Fruit fly (Drosophila melanogaster) whole organism, embryonic: ENCODE data around the gene CG43658.

ENCODE experiments used
- Adf1 ChIP-seq: fragments of 200-800 bp; sonication (Bioruptor generic); IDR thresholded peaks from 2 replicates; pipeline ENCODE4 v1.3.6; 2022; ENCODE audit warnings: missing biosample characterization, missing genetic modification characterization
- Blimp-1 ChIP-seq: fragments of 200-800 bp; sonication (Bioruptor generic); optimal IDR thresholded peaks from 3 replicates; lab custom pipeline; 2018; ENCODE audit warnings: missing biosample characterization, missing genetic modification characterization, mild to moderate bottlenecking, moderate library complexity, missing genetic modification reagents
- CG10979 ChIP-seq: fragments of 200-800 bp; sonication (Bioruptor generic); optimal IDR thresholded peaks from 2 replicates; lab custom pipeline; 2018; ENCODE audit warnings: missing biosample characterization, mild to moderate bottlenecking, missing genetic modification characterization, moderate library complexity
- CG11398 ChIP-seq: fragments of 200-800 bp; sonication (Bioruptor generic); optimal IDR thresholded peaks from 2 replicates; lab custom pipeline; 2016; ENCODE audit warnings: missing biosample characterization, missing genetic modification characterization
- CG12071 ChIP-seq: fragments of 200-800 bp; sonication (Bioruptor generic); optimal IDR thresholded peaks from 3 replicates; lab custom pipeline; 2018; ENCODE audit warnings: missing biosample characterization, mild to moderate bottlenecking, missing genetic modification characterization
- CG12391 ChIP-seq: fragments of 200-800 bp; sonication (Bioruptor generic); optimal IDR thresholded peaks from 3 replicates; lab custom pipeline; 2018; ENCODE audit warnings: missing biosample characterization, mild to moderate bottlenecking, missing genetic modification characterization, moderate library complexity
- CG12744 ChIP-seq: fragments of 200-800 bp; sonication (Bioruptor generic); optimal IDR thresholded peaks from 2 replicates; lab custom pipeline; 2016; ENCODE audit warnings: missing biosample characterization, missing genetic modification characterization
- CG12769 ChIP-seq: fragments of 200-800 bp; sonication (Bioruptor generic); optimal IDR thresholded peaks from 2 replicates; lab custom pipeline; 2019; ENCODE audit warnings: missing biosample characterization, mild to moderate bottlenecking, missing genetic modification characterization, moderate library complexity
- CG14014 ChIP-seq: fragments of 200-800 bp; sonication (Bioruptor generic); IDR thresholded peaks from 2 replicates; pipeline ENCODE4 v1.3.6; 2022; ENCODE audit warnings: missing biosample characterization, missing genetic modification characterization
- CG15479 ChIP-seq: fragments of 200-800 bp; sonication (Bioruptor generic); optimal IDR thresholded peaks from 3 replicates; lab custom pipeline; 2019; ENCODE audit warnings: missing biosample characterization, mild to moderate bottlenecking, missing genetic modification characterization, moderate library complexity
- CG15601 ChIP-seq: fragments of 200-800 bp; sonication (Bioruptor generic); optimal IDR thresholded peaks from 3 replicates; lab custom pipeline; 2019; ENCODE audit warnings: missing biosample characterization, mild to moderate bottlenecking, missing genetic modification characterization, moderate library complexity
- CG1603 ChIP-seq: fragments of 200-800 bp; sonication (Bioruptor generic); optimal IDR thresholded peaks from 2 replicates; lab custom pipeline; 2019; ENCODE audit warnings: missing biosample characterization, mild to moderate bottlenecking, missing genetic modification characterization, moderate library complexity
- CG17829 ChIP-seq: fragments of 200-800 bp; optimal IDR thresholded peaks from 2 replicates; lab custom pipeline; 2019; ENCODE audit warnings: missing biosample characterization, mild to moderate bottlenecking, missing genetic modification characterization, moderate library complexity
- CG2116 ChIP-seq: fragments of 200-800 bp; sonication (Bioruptor generic); optimal IDR thresholded peaks from 3 replicates; lab custom pipeline; 2018; ENCODE audit warnings: missing biosample characterization, mild to moderate bottlenecking, missing genetic modification characterization
- CG2202 ChIP-seq: fragments of 200-800 bp; sonication (Bioruptor generic); optimal IDR thresholded peaks from 2 replicates; lab custom pipeline; 2018; ENCODE audit warnings: missing biosample characterization, mild to moderate bottlenecking, missing genetic modification characterization
- CG30020 ChIP-seq: fragments of 200-800 bp; optimal IDR thresholded peaks from 2 replicates; lab custom pipeline; 2019; ENCODE audit warnings: missing biosample characterization, mild to moderate bottlenecking, missing genetic modification characterization, moderate library complexity
- CG3726 ChIP-seq: fragments of 200-800 bp; sonication (Bioruptor generic); IDR thresholded peaks from 3 replicates; pipeline ENCODE4, ENCODE4 v1.3.6; 2022; ENCODE audit warnings: missing biosample characterization, missing genetic modification characterization
- CG4424 ChIP-seq: fragments of 200-800 bp; sonication (Bioruptor generic); optimal IDR thresholded peaks from 3 replicates; lab custom pipeline; 2016; ENCODE audit warnings: missing biosample characterization, missing genetic modification characterization
- CG4730 ChIP-seq: fragments of 200-800 bp; sonication (Bioruptor generic); IDR thresholded peaks from 2 replicates; pipeline ENCODE4 v1.3.6; 2022; ENCODE audit warnings: missing biosample characterization, missing genetic modification characterization
- CG6654 ChIP-seq: fragments of 200-800 bp; sonication (Bioruptor generic); optimal IDR thresholded peaks from 2 replicates; lab custom pipeline; 2017; ENCODE audit warnings: missing biosample characterization, mild to moderate bottlenecking, missing genetic modification characterization
- CG6791 ChIP-seq: fragments of 200-800 bp; sonication (Bioruptor generic); IDR thresholded peaks from 3 replicates; pipeline ENCODE4 v1.3.6; 2022; ENCODE audit warnings: missing biosample characterization, missing genetic modification characterization; ENCODE audit not compliant: partially characterized antibody
- CG7271 ChIP-seq: fragments of 200-800 bp; sonication (Bioruptor generic); optimal IDR thresholded peaks from 2 replicates; lab custom pipeline; 2018; ENCODE audit warnings: missing biosample characterization, mild to moderate bottlenecking, missing genetic modification characterization, moderate library complexity
- CoRest ChIP-seq: fragments of 200-800 bp; sonication (Bioruptor generic); optimal IDR thresholded peaks from 3 replicates; lab custom pipeline; 2018; ENCODE audit warnings: missing biosample characterization, mild to moderate bottlenecking, missing genetic modification characterization, moderate library complexity
- D19B ChIP-seq: fragments of 200-800 bp; sonication (Bioruptor generic); optimal IDR thresholded peaks from 2 replicates; lab custom pipeline; 2017; ENCODE audit warnings: missing biosample characterization, mild to moderate bottlenecking, missing genetic modification characterization
- Dip2 ChIP-seq: fragments of 200-800 bp; sonication (Bioruptor generic); IDR thresholded peaks from 2 replicates; pipeline ENCODE4 v1.3.6; 2022; ENCODE audit warnings: missing biosample characterization, missing genetic modification characterization
- H2.0 ChIP-seq: fragments of 200-800 bp; sonication (Bioruptor generic); IDR thresholded peaks from 2 replicates; pipeline ENCODE4 v1.3.6; 2022; ENCODE audit warnings: missing biosample characterization, missing genetic modification characterization
- HLH4C ChIP-seq: fragments of 200-800 bp; sonication (Bioruptor generic); IDR thresholded peaks from 3 replicates; pipeline ENCODE4 v1.3.6; 2022; ENCODE audit warnings: missing biosample characterization, missing genetic modification characterization; ENCODE audit not compliant: partially characterized antibody
- Hr78 ChIP-seq, 2 experiments: fragments of 200-800 bp in 1 of 2; fragments of >200 bp in 1 of 2; sonication (Bioruptor generic) in 1 of 2; optimal IDR thresholded peaks; 2 replicates each; lab custom pipeline; 2017 to 2019; ENCODE audit warnings: missing biosample characterization in 2 of 2, missing genetic modification characterization in 2 of 2, mild to moderate bottlenecking in 1 of 2, moderate library complexity in 1 of 2
- Hsf ChIP-seq: fragments of 200-800 bp; sonication (Bioruptor generic); optimal IDR thresholded peaks from 3 replicates; lab custom pipeline; 2016; ENCODE audit warnings: missing biosample characterization, missing genetic modification characterization
- Jarid2 ChIP-seq: fragments of 200-800 bp; sonication (Bioruptor generic); optimal IDR thresholded peaks from 3 replicates; lab custom pipeline; 2017; ENCODE audit warnings: mild to moderate bottlenecking, missing biosample characterization, missing genetic modification reagents, missing genetic modification characterization
- Sry-β ChIP-seq: fragments of 200-800 bp; sonication (Bioruptor generic); optimal IDR thresholded peaks from 2 replicates; lab custom pipeline; 2018; ENCODE audit warnings: missing biosample characterization, mild to moderate bottlenecking, missing genetic modification characterization, moderate library complexity
- Tbp ChIP-seq: fragments of >200 bp; optimal IDR thresholded peaks from 2 replicates; lab custom pipeline; 2018; ENCODE audit warnings: missing biosample characterization, missing genetic modification characterization
- ab ChIP-seq: fragments of 200-800 bp; sonication (Bioruptor generic); optimal IDR thresholded peaks from 2 replicates; lab custom pipeline; 2016; ENCODE audit warnings: missing biosample characterization, missing genetic modification characterization
- al ChIP-seq: fragments of 200-800 bp; sonication (Bioruptor generic); IDR thresholded peaks from 2 replicates; pipeline ENCODE4 v1.3.6; 2022; ENCODE audit warnings: missing biosample characterization, missing genetic modification characterization
- btn ChIP-seq: fragments of 200-800 bp; sonication (Bioruptor generic); optimal IDR thresholded peaks from 2 replicates; lab custom pipeline; 2016; ENCODE audit warnings: missing biosample characterization, missing genetic modification characterization
- cad ChIP-seq: fragments of >200 bp; optimal IDR thresholded peaks from 2 replicates; lab custom pipeline; 2017; ENCODE audit warnings: missing biosample characterization, missing genetic modification characterization
- dan ChIP-seq: fragments of 200-800 bp; sonication (Bioruptor generic); IDR thresholded peaks from 2 replicates; pipeline ENCODE4 v1.3.6; 2022; ENCODE audit warnings: missing biosample characterization, missing genetic modification characterization
- disco-r ChIP-seq: fragments of 200-800 bp; sonication (Bioruptor generic); optimal IDR thresholded peaks from 2 replicates; lab custom pipeline; 2016; ENCODE audit warnings: missing biosample characterization, missing genetic modification characterization
- dm ChIP-seq: fragments of 200-800 bp; sonication (Bioruptor generic); optimal IDR thresholded peaks from 3 replicates; lab custom pipeline; 2016; ENCODE audit warnings: missing biosample characterization, missing genetic modification characterization
- esg ChIP-seq: fragments of 200-800 bp; sonication (Bioruptor generic); conservative IDR thresholded peaks from 2 replicates; pipeline ENCODE4 v1.3.6; 2022; ENCODE audit warnings: missing biosample characterization, missing genetic modification characterization
- fd64A ChIP-seq: fragments of 200-800 bp; sonication (Bioruptor generic); optimal IDR thresholded peaks from 3 replicates; lab custom pipeline; 2018; ENCODE audit warnings: missing biosample characterization, mild to moderate bottlenecking, missing genetic modification characterization
- gce ChIP-seq: fragments of 200-800 bp; sonication (Bioruptor generic); IDR thresholded peaks from 3 replicates; pipeline ENCODE4 v1.3.6; 2022; ENCODE audit warnings: missing biosample characterization, missing genetic modification characterization
- grau ChIP-seq: fragments of 200-800 bp; optimal IDR thresholded peaks from 3 replicates; lab custom pipeline; 2019; ENCODE audit warnings: missing biosample characterization, mild to moderate bottlenecking, missing genetic modification characterization, moderate library complexity
- kni ChIP-seq: fragments of 200-800 bp; sonication (Bioruptor generic); optimal IDR thresholded peaks from 3 replicates; lab custom pipeline; 2017; ENCODE audit warnings: mild to moderate bottlenecking, missing biosample characterization, missing genetic modification reagents, missing genetic modification characterization
- knrl ChIP-seq: fragments of 200-800 bp; sonication (Bioruptor generic); IDR thresholded peaks from 3 replicates; pipeline ENCODE4 v1.3.6; 2022; ENCODE audit warnings: missing biosample characterization, missing genetic modification characterization; ENCODE audit not compliant: partially characterized antibody
- org-1 ChIP-seq: fragments of 200-800 bp; sonication (Bioruptor generic); optimal IDR thresholded peaks from 2 replicates; lab custom pipeline; 2017; ENCODE audit warnings: missing biosample characterization, missing genetic modification characterization
- stc ChIP-seq: fragments of 200-800 bp; sonication (Bioruptor generic); IDR thresholded peaks from 2 replicates; pipeline ENCODE4 v1.3.6; 2022; ENCODE audit warnings: missing biosample characterization, missing genetic modification characterization
- tio ChIP-seq: fragments of 200-800 bp; sonication (Bioruptor generic); optimal IDR thresholded peaks from 2 replicates; lab custom pipeline; 2017; ENCODE audit warnings: missing biosample characterization, missing genetic modification characterization, inconsistent platforms
- trh ChIP-seq: fragments of 200-800 bp; sonication (Bioruptor generic); optimal IDR thresholded peaks from 2 replicates; lab custom pipeline; 2016; ENCODE audit warnings: missing biosample characterization, missing genetic modification characterization
- wek ChIP-seq: fragments of 200-800 bp; sonication (Bioruptor generic); optimal IDR thresholded peaks from 3 replicates; lab custom pipeline; 2018; ENCODE audit warnings: missing biosample characterization, mild to moderate bottlenecking, missing genetic modification characterization, moderate library complexity

Gene CG43658

dm6 chrX:17581606-17582281 is 20.8 kb upstream of the CG43658 start (continued):
- no peak for TF ChIP-seq CG7271 (tag; lab: Kevin White, UChicago)
- peak; percentile 40 for TF ChIP-seq Blimp-1 (GFP tag; lab: Kevin White, UChicago)
- no peak for TF ChIP-seq org-1 (GFP tag; lab: Kevin White, UChicago)
- TF ChIP-seq CG4730: no peak
- no peak for TF ChIP-seq H2.0 (GFP tag; lab: Robert Waterston, UW)
- no peak for TF ChIP-seq knrl
- TF ChIP-seq stc (GFP tag; lab: Robert Waterston, UW): no peak
- no peak for TF ChIP-seq Sry-β (GFP tag; lab: Kevin White, UChicago)
- TF ChIP-seq Dip2 (GFP tag; lab: Robert Waterston, UW): no peak
- TF ChIP-seq dan (GFP tag; lab: Robert Waterston, UW): no peak
- peak; percentile 37 for TF ChIP-seq CoRest
- TF ChIP-seq CG2116 (GFP tag; lab: Kevin White, UChicago): no peak
- TF ChIP-seq CG30020: no peak
- no peak for TF ChIP-seq Adf1 (GFP tag; lab: Robert Waterston, UW)
- TF ChIP-seq CG12071 (GFP tag; lab: Kevin White, UChicago): no peak
- TF ChIP-seq CG12769: peak; percentile 16
- no peak for TF ChIP-seq disco-r
- TF ChIP-seq CG3726 (GFP tag; lab: Robert Waterston, UW): no peak
- no peak for TF ChIP-seq fd64A (GFP tag; lab: Kevin White, UChicago)
- no peak for TF ChIP-seq trh (GFP tag; lab: Kevin White, UChicago)
- TF ChIP-seq al (GFP tag; lab: Robert Waterston, UW): no peak
- peak; percentile 41 for TF ChIP-seq CG12391 (tag; lab: Kevin White, UChicago)
- peak; percentile 16 for TF ChIP-seq cad (GFP tag; lab: Kevin White, UChicago)
- TF ChIP-seq CG14014 (GFP tag; lab: Robert Waterston, UW): no peak; the same call in 1 of the 2 replicates
- TF ChIP-seq CG2202 (tag; lab: Kevin White, UChicago): no peak
- no peak for TF ChIP-seq CG12744 (GFP tag; lab: Kevin White, UChicago)
- no peak for TF ChIP-seq CG15479 (GFP tag; lab: Kevin White, UChicago)
- no peak for TF ChIP-seq btn (GFP tag; lab: Kevin White, UChicago)
- TF ChIP-seq HLH4C (GFP tag; lab: Robert Waterston, UW): no peak
- TF ChIP-seq CG11398: no peak
- TF ChIP-seq kni (GFP tag; lab: Kevin White, UChicago): no peak
- TF ChIP-seq D19B (GFP tag; lab: Kevin White, UChicago): peak; percentile 90
- TF ChIP-seq CG6791 (GFP tag; lab: Robert Waterston, UW): no peak
- peak; percentile 44 for TF ChIP-seq grau
- TF ChIP-seq CG6654 (GFP tag; lab: Kevin White, UChicago): no peak
- no peak for TF ChIP-seq esg (GFP tag; lab: Robert Waterston, UW)
- no peak for TF ChIP-seq Jarid2 (GFP tag; lab: Kevin White, UChicago)
- peak; percentile 28 for TF ChIP-seq CG4424 (GFP tag; lab: Kevin White, UChicago)
- no peak for TF ChIP-seq gce
- peak; percentile 47 for TF ChIP-seq CG15601 (tag; lab: Kevin White, UChicago)
- no peak for TF ChIP-seq wek (GFP tag; lab: Kevin White, UChicago)
- TF ChIP-seq Tbp (GFP tag; lab: Kevin White, UChicago): no peak
- no peak for TF ChIP-seq ab (GFP tag; lab: Kevin White, UChicago)
- TF ChIP-seq CG17829 (tag; lab: Kevin White, UChicago): peak; percentile 33
- no peak for TF ChIP-seq dm (GFP tag; lab: Kevin White, UChicago)
- peak; percentile 65 for TF ChIP-seq CG10979 (tag; lab: Kevin White, UChicago)
- TF ChIP-seq tio (GFP tag; lab: Kevin White, UChicago): peak; percentile 46
- no peak for TF ChIP-seq Hsf (GFP tag; lab: Kevin White, UChicago)
- no peak for TF ChIP-seq CG1603
- no peak for TF ChIP-seq Hr78 (GFP tag; optimal IDR thresholded peaks at IDR 0.05; lab: Kevin White, UChicago)
